Worm (Caenorhabditis elegans) whole organism, young adult: Measurements from ENCODE around the gene lgc-34.

Experiments
- B0019.2 ChIP-seq: fragments of 200-800 bp; sonication (Bioruptor generic); conservative IDR thresholded peaks from 2 replicates; pipeline ENCODE4 v1.3.6; 2022; ENCODE audit warnings: missing genetic modification reagents, missing genetic modification characterization, missing compliant biosample characterization
- hlh-12 ChIP-seq: sonication (generic microtip); optimal IDR thresholded peaks from 2 replicates; lab custom pipeline; 2016; ENCODE audit warnings: missing genetic modification characterization, missing compliant biosample characterization
- hmg-1.2 ChIP-seq: fragments of 200-800 bp; sonication (Bioruptor generic); IDR thresholded peaks from 2 replicates; pipeline ENCODE4 v1.3.6; 2022; ENCODE audit warnings: missing genetic modification reagents, missing genetic modification characterization, missing compliant biosample characterization
- sdz-38 ChIP-seq: sonication (generic microtip); optimal IDR thresholded peaks from 2 replicates; lab custom pipeline; 2016; ENCODE audit warnings: missing genotype, missing genetic modification characterization, missing compliant biosample characterization
- unc-130 ChIP-seq: sonication (generic microtip); optimal IDR thresholded peaks from 2 replicates; lab custom pipeline; 2016; ENCODE audit warnings: missing genetic modification reagents, missing genetic modification characterization, missing compliant biosample characterization

DNA sequence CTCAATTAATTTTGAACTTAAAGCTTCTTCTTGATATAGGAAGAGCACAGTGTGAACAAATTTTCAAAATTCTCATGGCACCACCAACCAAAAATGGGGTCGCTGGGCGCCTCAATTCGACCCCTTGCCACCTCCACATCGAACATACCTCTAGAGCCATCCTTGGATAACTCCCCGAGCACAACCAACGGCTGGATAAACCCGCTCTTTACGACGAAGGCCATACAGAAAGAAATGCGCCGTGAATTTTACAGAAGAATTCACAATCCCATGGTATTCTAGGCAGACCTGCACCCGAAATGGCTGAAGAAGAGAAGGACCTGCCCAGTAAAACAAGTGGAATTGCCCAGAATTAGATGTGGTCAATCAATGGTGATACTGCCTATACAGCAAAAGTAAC, 23.7 kb upstream of the lgc-34 start:
- TF ChIP-seq unc-130 (GFP tag; lab: Kevin White, UChicago) (no peak), sdz-38 (no peak), B0019.2 (no peak), hmg-1.2 (GFP tag; lab: Robert Waterston, UW) (no peak), hlh-12 (tag; lab: Kevin White, UChicago) (no peak)
